Fruit fly (Drosophila melanogaster) whole organism, prepupa: ENCODE results near the gene Nelf-E.

Experiments
- Blimp-1 ChIP-seq: fragments of 200-800 bp; sonication (Bioruptor generic); optimal IDR thresholded peaks from 3 replicates; lab custom pipeline; 2017; ENCODE audit warnings: missing biosample characterization, missing genetic modification characterization, mild to moderate bottlenecking, moderate library complexity, missing genetic modification reagents
- CG4318 ChIP-seq: fragments of 200-800 bp; sonication (Bioruptor generic); optimal IDR thresholded peaks from 3 replicates; lab custom pipeline; 2017; ENCODE audit warnings: missing biosample characterization, mild to moderate bottlenecking, missing genetic modification characterization
- Hr4 ChIP-seq: fragments of 200-800 bp; sonication (Bioruptor generic); optimal IDR thresholded peaks from 3 replicates; lab custom pipeline; 2016; ENCODE audit warnings: missing biosample characterization, missing genetic modification characterization
- Lpt ChIP-seq: fragments of 200-800 bp; sonication (Bioruptor generic); optimal IDR thresholded peaks from 3 replicates; lab custom pipeline; 2016; ENCODE audit warnings: missing biosample characterization, missing genetic modification characterization
- Sox102F ChIP-seq: fragments of 200-800 bp; sonication (Bioruptor generic); optimal IDR thresholded peaks from 2 replicates; lab custom pipeline; 2016; ENCODE audit warnings: missing biosample characterization, mild to moderate bottlenecking, missing genetic modification characterization
- eg ChIP-seq: fragments of 200-800 bp; sonication (Bioruptor generic); IDR thresholded peaks from 3 replicates; pipeline ENCODE4 v1.3.6; 2022; ENCODE audit warnings: missing biosample characterization, missing genetic modification characterization
- fd85E ChIP-seq: fragments of 200-800 bp; sonication (Bioruptor generic); optimal IDR thresholded peaks from 3 replicates; lab custom pipeline; 2016; ENCODE audit warnings: missing biosample characterization, missing genetic modification characterization

- TF ChIP-seq Lpt (GFP tag; lab: Kevin White, UChicago) = no peak
- no peak for TF ChIP-seq eg
- no peak for TF ChIP-seq Blimp-1
- TF ChIP-seq CG4318 (GFP tag; lab: Kevin White, UChicago) = no peak
- TF ChIP-seq Hr4 (GFP tag; lab: Kevin White, UChicago) = no peak
- no peak for TF ChIP-seq Sox102F (GFP tag; lab: Kevin White, UChicago)
- no peak for TF ChIP-seq fd85E (GFP tag; lab: Kevin White, UChicago)
These were observed 18.5 kb downstream of the Nelf-E start for dm6 chr3L:8582105-8582707.
